Worm (Caenorhabditis elegans): ENCODE data around the gene pyr-1.

pyr-1 gene

ce11 chrII:8695783-8696182, 44.9 kb downstream of the pyr-1 start, which contains the start of gene C34C6.10:
TSS of gene C34C6.10 (minus strand) at chrII:8695883.
- TF ChIP-seq ccch-3 (GFP tag; optimal IDR thresholded peaks at IDR 0.05) = no peak
- TF ChIP-seq pha-4 (tag; optimal IDR thresholded peaks at IDR 0.05) = no peak
- TF ChIP-seq ceh-27 (GFP tag; optimal IDR thresholded peaks at IDR 0.05) = no peak
- no peak for TF ChIP-seq athp-1 (tag; optimal IDR thresholded peaks at IDR 0.05)
- no peak for TF ChIP-seq ceh-100 (GFP tag; IDR thresholded peaks at IDR 0.05)

ce11 chrII:8698828-8699227, 47.9 kb downstream of the pyr-1 start, which contains the start of gene chdh-1:
TSS of gene chdh-1 (minus strand) at chrII:8698928.
- no peak for TF ChIP-seq ztf-6 (GFP tag; IDR thresholded peaks at IDR 0.05)
- TF ChIP-seq B0019.2 (GFP tag; conservative IDR thresholded peaks at IDR 0.05) = no peak
- TF ChIP-seq chd-7 (tag; optimal IDR thresholded peaks at IDR 0.05) = no peak
- TF ChIP-seq F10E7.11 (tag; optimal IDR thresholded peaks at IDR 0.05) = peak; percentile 15
- no peak for TF ChIP-seq ztf-22 (GFP tag; optimal IDR thresholded peaks at IDR 0.05)
- TF ChIP-seq hlh-12 (tag; optimal IDR thresholded peaks at IDR 0.05) = no peak

ce11 chrII:8701059-8701458, 50.1 kb downstream of the pyr-1 start:
- TF ChIP-seq xnd-1 (tag; optimal IDR thresholded peaks at IDR 0.05) = peak; percentile 57
- TF ChIP-seq madf-3 (GFP tag; IDR thresholded peaks at IDR 0.05) = no peak
- no peak for TF ChIP-seq ztf-26 (tag; optimal IDR thresholded peaks at IDR 0.05)
- peak; percentile 72 for TF ChIP-seq madf-6 (GFP tag; IDR thresholded peaks at IDR 0.05)
- peak; percentile 77 for TF ChIP-seq madf-8 (GFP tag; conservative IDR thresholded peaks at IDR 0.05)
- TF ChIP-seq lsl-1 (GFP tag; optimal IDR thresholded peaks at IDR 0.05) = peak; percentile 51
- no peak for TF ChIP-seq B0019.2 (GFP tag; conservative IDR thresholded peaks at IDR 0.05)
- TF ChIP-seq nhr-27 (tag; optimal IDR thresholded peaks at IDR 0.05) = no peak
- no peak for TF ChIP-seq cebp-1 (GFP tag; IDR thresholded peaks at IDR 0.05)
- no peak for TF ChIP-seq cebp-1 (tag; optimal IDR thresholded peaks at IDR 0.05)
- TF ChIP-seq ama-1 (optimal IDR thresholded peaks at IDR 0.05) = no peak
- no peak for TF ChIP-seq ama-1 (GFP tag; optimal IDR thresholded peaks at IDR 0.05)

- TF ChIP-seq lin-40 (tag; optimal IDR thresholded peaks at IDR 0.05) = no peak
- no peak for TF ChIP-seq zim-3 (tag; optimal IDR thresholded peaks at IDR 0.05)
- no peak for TF ChIP-seq pbrm-1 (GFP tag; IDR thresholded peaks at IDR 0.05)
- no peak for TF ChIP-seq gei-17 (GFP tag; optimal IDR thresholded peaks at IDR 0.05)
- TF ChIP-seq unc-130 (GFP tag; optimal IDR thresholded peaks at IDR 0.05) = no peak
- no peak for TF ChIP-seq bed-1 (GFP tag; IDR thresholded peaks at IDR 0.05)
- TF ChIP-seq B0035.1 (tag; optimal IDR thresholded peaks at IDR 0.05) = no peak
- TF ChIP-seq ceh-91 (GFP tag; IDR thresholded peaks at IDR 0.05) = no peak
- no peak for TF ChIP-seq cebp-1 (GFP tag; IDR thresholded peaks at IDR 0.05)
- TF ChIP-seq cebp-1 (tag; optimal IDR thresholded peaks at IDR 0.05) = no peak
- TF ChIP-seq repo-1 (tag; optimal IDR thresholded peaks at IDR 0.05) = no peak
- TF ChIP-seq nfya-2 (GFP tag; IDR thresholded peaks at IDR 0.05) = no peak
- TF ChIP-seq ztf-18 (tag; optimal IDR thresholded peaks at IDR 0.05) = no peak
- no peak for TF ChIP-seq athp-1 (tag; optimal IDR thresholded peaks at IDR 0.05)
- no peak for TF ChIP-seq ccch-3 (GFP tag; optimal IDR thresholded peaks at IDR 0.05)
- no peak for TF ChIP-seq B0019.2 (GFP tag; conservative IDR thresholded peaks at IDR 0.05)
- TF ChIP-seq attf-6 (GFP tag; IDR thresholded peaks at IDR 0.05) = no peak
Observed at ce11 chrII:8701619-8702350, 50.9 kb downstream of the pyr-1 start, which contains the start of gene sphk-1. TSS of gene sphk-1 (minus strand) at chrII:8701669.

Measured in whole organism, young adult.